Worm (Caenorhabditis elegans) whole organism, L2 larva: ENCODE results near the gene gob-1.

Source experiments
- C34F6.9 ChIP-seq: fragments of 150-350 bp; optimal IDR thresholded peaks from 2 replicates; lab custom pipeline; 2014; ENCODE audit warnings: missing biosample characterization, missing genetic modification characterization
- F13H6.1 ChIP-seq: sonication (generic microtip); optimal IDR thresholded peaks from 2 replicates; lab custom pipeline; 2016; ENCODE audit warnings: missing genetic modification characterization, missing compliant biosample characterization
- Y55F3AM.14 ChIP-seq: fragments of 200-800 bp; sonication (Bioruptor generic); optimal IDR thresholded peaks from 2 replicates; lab custom pipeline; 2018; ENCODE audit warnings: mild to moderate bottlenecking, missing genetic modification characterization, missing compliant biosample characterization
- ZK546.5 ChIP-seq: sonication (generic microtip); optimal IDR thresholded peaks from 2 replicates; lab custom pipeline; 2017; ENCODE audit warnings: missing biosample characterization, missing genetic modification characterization
- alr-1 ChIP-seq: fragments of 150-350 bp; optimal IDR thresholded peaks from 2 replicates; lab custom pipeline; 2014; ENCODE audit warnings: missing biosample characterization, missing genetic modification characterization
- aly-2 ChIP-seq: fragments of 150-350 bp; optimal IDR thresholded peaks from 2 replicates; lab custom pipeline; 2014; ENCODE audit warnings: missing biosample characterization, missing genetic modification characterization
- ama-1 ChIP-seq: fragments of 150-350 bp; optimal IDR thresholded peaks from 2 replicates; lab custom pipeline; 2018; ENCODE audit warnings: inconsistent platforms
- blmp-1 ChIP-seq: sonication (generic microtip); optimal IDR thresholded peaks from 2 replicates; lab custom pipeline; 2017; ENCODE audit warnings: missing genetic modification characterization, mild to moderate bottlenecking, missing compliant biosample characterization, antibody characterized with exemption, moderate library complexity; ENCODE audit not compliant: insufficient read depth
- ceh-16 ChIP-seq: fragments of 150-350 bp; optimal IDR thresholded peaks from 2 replicates; lab custom pipeline; 2014; ENCODE audit warnings: missing biosample characterization, missing genetic modification characterization
- ceh-82 ChIP-seq: fragments of 150-350 bp; optimal IDR thresholded peaks from 2 replicates; lab custom pipeline; 2014; ENCODE audit warnings: missing biosample characterization, missing genetic modification characterization
- crh-2 ChIP-seq: sonication (generic microtip); optimal IDR thresholded peaks from 2 replicates; lab custom pipeline; 2017; ENCODE audit warnings: missing biosample characterization, missing genetic modification characterization
- dmd-4 ChIP-seq: sonication (generic microtip); optimal IDR thresholded peaks from 2 replicates; lab custom pipeline; 2017; ENCODE audit warnings: missing biosample characterization, missing genetic modification characterization
- egl-27 ChIP-seq: sonication (generic microtip); optimal IDR thresholded peaks from 3 replicates; lab custom pipeline; 2017; ENCODE audit warnings: missing biosample characterization, missing genetic modification reagents, missing genetic modification characterization
- elt-1 ChIP-seq: fragments of 150-350 bp; optimal IDR thresholded peaks from 2 replicates; lab custom pipeline; 2014; ENCODE audit warnings: missing biosample characterization, missing genetic modification characterization
- fos-1 ChIP-seq: fragments of 150-350 bp; optimal IDR thresholded peaks from 2 replicates; lab custom pipeline; 2014; ENCODE audit warnings: missing biosample characterization, missing genetic modification characterization
- gmeb-1 ChIP-seq: fragments of 150-350 bp; optimal IDR thresholded peaks from 2 replicates; lab custom pipeline; 2014; ENCODE audit warnings: missing biosample characterization, missing genetic modification characterization
- lin-11 ChIP-seq: fragments of 150-350 bp; sonication (generic microtip); optimal IDR thresholded peaks from 2 replicates; lab custom pipeline; 2014; ENCODE audit warnings: missing biosample characterization, missing genetic modification characterization, inconsistent platforms, mixed read lengths
- lin-13 ChIP-seq: fragments of 150-350 bp; optimal IDR thresholded peaks from 2 replicates; lab custom pipeline; 2014; ENCODE audit warnings: missing biosample characterization, missing genetic modification reagents, missing genetic modification characterization
- lsy-2 ChIP-seq, 2 experiments: fragments of 150-350 bp in 1 of 2; sonication (generic microtip) in 1 of 2; optimal IDR thresholded peaks; 2 replicates each; lab custom pipeline; 2014 to 2017; ENCODE audit warnings: missing biosample characterization in 2 of 2, missing genetic modification characterization in 2 of 2
- mab-5 ChIP-seq: fragments of 150-350 bp; optimal IDR thresholded peaks from 2 replicates; lab custom pipeline; 2014; ENCODE audit warnings: missing biosample characterization, missing genetic modification characterization
- mbf-1 ChIP-seq: sonication (generic microtip); optimal IDR thresholded peaks from 2 replicates; lab custom pipeline; 2017; ENCODE audit warnings: missing biosample characterization, missing genetic modification characterization
- mdl-1 ChIP-seq, 2 experiments: fragments of 150-350 bp in 1 of 2; sonication (generic microtip) in 1 of 2; optimal IDR thresholded peaks; 2 replicates each; lab custom pipeline; 2017; ENCODE audit warnings: missing biosample characterization in 2 of 2, missing genetic modification characterization in 2 of 2
- nhr-10 ChIP-seq: sonication (generic microtip); optimal IDR thresholded peaks from 2 replicates; lab custom pipeline; 2017; ENCODE audit warnings: missing biosample characterization, missing genetic modification characterization
- nhr-11 ChIP-seq: fragments of 150-350 bp; optimal IDR thresholded peaks from 2 replicates; lab custom pipeline; 2014; ENCODE audit warnings: missing biosample characterization, missing genetic modification characterization
- nhr-12 ChIP-seq: fragments of 150-350 bp; optimal IDR thresholded peaks from 2 replicates; lab custom pipeline; 2014; ENCODE audit warnings: missing biosample characterization, missing genetic modification characterization
- nhr-129 ChIP-seq: fragments of 150-350 bp; optimal IDR thresholded peaks from 2 replicates; lab custom pipeline; 2014; ENCODE audit warnings: missing biosample characterization, missing genetic modification characterization
- nhr-23 ChIP-seq: fragments of 150-350 bp; optimal IDR thresholded peaks from 2 replicates; lab custom pipeline; 2014; ENCODE audit warnings: missing biosample characterization, missing genetic modification reagents, missing genetic modification characterization
- nhr-237 ChIP-seq: fragments of 150-350 bp; optimal IDR thresholded peaks from 2 replicates; lab custom pipeline; 2014; ENCODE audit warnings: missing biosample characterization, missing genetic modification characterization
- nhr-25 ChIP-seq: fragments of 150-350 bp; sonication (generic microtip); optimal IDR thresholded peaks from 3 replicates; lab custom pipeline; 2014; ENCODE audit warnings: missing biosample characterization, missing genetic modification characterization
- nhr-6 ChIP-seq: fragments of 150-350 bp; optimal IDR thresholded peaks from 2 replicates; lab custom pipeline; 2014; ENCODE audit warnings: missing biosample characterization, missing genetic modification characterization
- nhr-77 ChIP-seq: fragments of 150-350 bp; optimal IDR thresholded peaks from 2 replicates; lab custom pipeline; 2014; ENCODE audit warnings: missing biosample characterization, missing genetic modification characterization
- sem-4 ChIP-seq: fragments of 150-350 bp; optimal IDR thresholded peaks from 2 replicates; lab custom pipeline; 2014; ENCODE audit warnings: missing biosample characterization, missing genetic modification reagents, missing genetic modification characterization
- skn-1 ChIP-seq: sonication (generic microtip); optimal IDR thresholded peaks from 2 replicates; lab custom pipeline; 2017; ENCODE audit warnings: missing biosample characterization, missing genetic modification characterization
- sma-9 ChIP-seq, 2 experiments: fragments of 150-350 bp in 1 of 2; sonication (generic microtip) in 1 of 2; optimal IDR thresholded peaks; 2 replicates each; lab custom pipeline; 2014 to 2016; ENCODE audit warnings: missing genetic modification characterization in 2 of 2, mild to moderate bottlenecking in 1 of 2, missing biosample characterization in 1 of 2, missing compliant biosample characterization in 1 of 2, missing genetic modification reagents in 1 of 2, moderate library complexity in 1 of 2
- snpc-4 ChIP-seq: fragments of 150-350 bp; optimal IDR thresholded peaks from 2 replicates; lab custom pipeline; 2014; ENCODE audit warnings: missing biosample characterization, missing genetic modification characterization
- unc-39 ChIP-seq: fragments of 150-350 bp; optimal IDR thresholded peaks from 2 replicates; lab custom pipeline; 2014; ENCODE audit warnings: missing biosample characterization, missing genetic modification characterization
- unc-55 ChIP-seq: fragments of 150-350 bp; sonication (generic microtip); optimal IDR thresholded peaks from 3 replicates; lab custom pipeline; 2014; ENCODE audit warnings: missing biosample characterization, missing genetic modification reagents, missing genetic modification characterization
- unc-62 ChIP-seq: fragments of 150-350 bp; optimal IDR thresholded peaks from 2 replicates; lab custom pipeline; 2014; ENCODE audit warnings: missing biosample characterization, missing genetic modification reagents, missing genetic modification characterization
- zag-1 ChIP-seq: fragments of 150-350 bp; optimal IDR thresholded peaks from 2 replicates; lab custom pipeline; 2014; ENCODE audit warnings: missing biosample characterization, missing genetic modification characterization
- ztf-1 ChIP-seq: fragments of 200-800 bp; sonication (Bioruptor generic); conservative IDR thresholded peaks from 2 replicates; pipeline ENCODE4 v1.3.6; 2022; ENCODE audit warnings: missing genetic modification characterization, missing compliant biosample characterization
- ztf-11 ChIP-seq: sonication (generic microtip); optimal IDR thresholded peaks from 2 replicates; lab custom pipeline; 2017; ENCODE audit warnings: missing biosample characterization, missing genetic modification characterization
- ztf-4 ChIP-seq: fragments of 150-350 bp; optimal IDR thresholded peaks from 2 replicates; lab custom pipeline; 2014; ENCODE audit warnings: missing biosample characterization, missing genetic modification characterization

Gene gob-1

DNA sequence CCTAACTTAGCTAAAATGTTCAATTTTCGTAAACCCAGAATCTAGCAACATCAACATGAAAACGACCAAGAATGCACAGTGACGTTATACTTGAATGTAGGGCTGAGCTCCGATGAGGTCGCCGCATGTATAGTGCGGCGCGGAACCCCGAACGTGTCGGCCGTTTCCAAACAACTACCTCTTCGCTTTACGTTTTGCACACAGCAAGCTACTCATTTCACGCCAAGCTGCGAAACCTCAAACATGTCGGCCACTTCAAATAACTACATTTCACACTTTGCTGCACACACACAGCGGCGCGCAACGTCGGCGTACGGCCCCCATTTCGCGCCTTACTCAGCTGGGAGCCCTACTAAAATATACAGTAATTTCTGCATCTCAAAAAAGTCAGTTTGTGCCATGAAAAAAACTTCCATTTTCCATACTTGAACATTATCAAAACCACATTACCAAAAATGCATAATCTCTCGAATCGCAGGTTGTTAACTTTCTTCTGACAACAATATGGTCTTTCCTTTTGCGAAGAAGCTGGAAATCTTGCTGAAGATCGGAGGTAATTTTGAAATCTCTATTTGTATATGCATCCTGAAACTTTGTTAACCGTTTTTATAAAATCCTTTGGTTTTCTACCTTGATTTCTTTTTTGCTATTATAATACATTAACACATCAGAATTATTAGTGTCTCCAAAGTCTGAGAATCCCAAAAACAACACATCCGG, 9.2 kb downstream of the gob-1 start, which contains the start of gene H13N06.7:
Gene H13N06.7 (plus strand): TSS at position 670 of the 720 bp plus-strand sequence.
- TF ChIP-seq Y55F3AM.14, result no peak
- no peak for TF ChIP-seq lin-13 (GFP tag; lab: Kevin White, UChicago)
- no peak for TF ChIP-seq nhr-12
- TF ChIP-seq sem-4 (tag; lab: Kevin White, UChicago), result no peak
- TF ChIP-seq F13H6.1 (tag; lab: Kevin White, UChicago), result no peak
- TF ChIP-seq lin-11 (tag; lab: Kevin White, UChicago), result no peak
- TF ChIP-seq nhr-77, result no peak
- no peak for TF ChIP-seq egl-27 (tag; lab: Kevin White, UChicago)
- no peak for TF ChIP-seq dmd-4 (tag; lab: Kevin White, UChicago)
- no peak for TF ChIP-seq C34F6.9 (tag; lab: Kevin White, UChicago)
- TF ChIP-seq nhr-6, result no peak
- no peak for TF ChIP-seq elt-1
- no peak for TF ChIP-seq fos-1 (tag; lab: Kevin White, UChicago)
- no peak for TF ChIP-seq snpc-4 (tag; lab: Kevin White, UChicago)
- no peak for TF ChIP-seq nhr-23 (tag; lab: Kevin White, UChicago)
- no peak for TF ChIP-seq mab-5 (tag; lab: Kevin White, UChicago)
- no peak for TF ChIP-seq ama-1 (lab: Kevin White, UChicago)

DNA sequence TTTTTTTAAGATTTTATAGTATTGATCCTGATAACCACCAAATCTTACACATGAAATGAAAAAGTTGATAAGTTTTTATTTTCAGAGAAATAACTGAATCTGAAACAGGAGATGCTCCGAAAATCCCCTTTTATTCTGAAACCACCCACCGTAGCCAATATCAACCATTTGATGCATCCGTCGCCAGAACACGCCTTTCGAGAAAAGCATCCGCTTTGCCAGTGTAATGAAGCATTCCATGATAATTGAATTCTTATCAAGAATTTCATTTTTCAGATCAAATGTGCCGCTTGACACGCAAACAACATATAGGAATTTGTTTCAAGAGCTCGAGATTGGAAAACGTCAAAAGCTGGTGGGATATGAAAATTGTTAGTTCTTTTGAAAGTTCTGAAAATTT, 11.4 kb downstream of the gob-1 start, which contains the start of gene tbh-1:
Gene tbh-1 (minus strand): TSS at position 101 of the 400 bp plus-strand sequence.
- TF ChIP-seq nhr-6 (no peak), ZK546.5 (tag; lab: Kevin White, UChicago) (no peak), ztf-1 (GFP tag; lab: Robert Waterston, UW) (no peak), egl-27 (tag; lab: Kevin White, UChicago) (no peak), nhr-10 (tag; lab: Kevin White, UChicago) (no peak), unc-62 (GFP tag; lab: Kevin White, UChicago) (no peak), Y55F3AM.14 (no peak), mdl-1 (tag; optimal IDR thresholded peaks at IDR 0.05; lab: Kevin White, UChicago) (no peak), nhr-129 (no peak), skn-1 (tag; lab: Kevin White, UChicago) (no peak), lsy-2 (tag; optimal IDR thresholded peaks at IDR 0.05; lab: Kevin White, UChicago) (no peak), ztf-4 (no peak), sma-9 (GFP tag; optimal IDR thresholded peaks at IDR 0.05; lab: Kevin White, UChicago) (no peak), sma-9 (tag; optimal IDR thresholded peaks at IDR 0.05; lab: Kevin White, UChicago) (no peak), unc-55 (GFP tag; lab: Kevin White, UChicago) (no peak), aly-2 (tag; lab: Kevin White, UChicago) (no peak)

- peak; percentile 9 for TF ChIP-seq C34F6.9 (tag; lab: Kevin White, UChicago)
- no peak for TF ChIP-seq ceh-16 (tag; lab: Kevin White, UChicago)
- TF ChIP-seq ZK546.5 (tag; lab: Kevin White, UChicago), result no peak
- no peak for TF ChIP-seq zag-1
- TF ChIP-seq skn-1 (tag; lab: Kevin White, UChicago), result no peak
- TF ChIP-seq nhr-237 (tag; lab: Kevin White, UChicago), result no peak
- no peak for TF ChIP-seq mdl-1 (tag; optimal IDR thresholded peaks at IDR 0.05; lab: Kevin White, UChicago)
- TF ChIP-seq nhr-129, result peak; percentile 20
- TF ChIP-seq unc-55 (GFP tag; lab: Kevin White, UChicago), result no peak
- peak; percentile 10 for TF ChIP-seq crh-2
- TF ChIP-seq sem-4 (tag; lab: Kevin White, UChicago), result no peak
- no peak for TF ChIP-seq lsy-2 (tag; optimal IDR thresholded peaks at IDR 0.05; lab: Kevin White, UChicago)
- no peak for TF ChIP-seq blmp-1 (tag; lab: Kevin White, UChicago)
Measured at ce11 chrX:15507830-15508347, 14.5 kb downstream of the gob-1 start, which contains the start of gene zipt-7.2. Gene zipt-7.2 (minus strand): TSS chrX:15507880.

DNA sequence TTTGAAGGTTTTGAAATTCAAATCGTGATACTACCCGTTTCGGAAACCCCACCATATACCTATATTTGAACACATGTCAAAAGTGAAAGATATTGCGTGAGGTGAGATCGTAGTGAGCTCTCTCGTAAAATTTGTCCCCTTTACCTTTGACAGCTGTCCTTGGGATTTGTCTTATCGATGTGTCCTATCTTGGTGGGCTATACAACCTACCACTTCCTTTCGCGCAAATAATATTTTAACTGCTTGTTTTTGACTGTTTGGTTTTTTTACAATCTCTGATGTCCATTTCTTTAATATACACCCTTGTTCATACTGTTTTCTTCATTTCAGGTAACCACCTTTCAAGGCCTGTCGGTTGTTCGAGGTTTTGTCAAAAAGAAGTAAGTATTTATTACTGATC, 16.3 kb downstream of the gob-1 start, which contains the start of gene eat-20:
Gene eat-20 (plus strand): TSS at position 331 of the 400 bp plus-strand sequence.
- TF ChIP-seq gmeb-1 (tag; lab: Kevin White, UChicago) (no peak), mdl-1 (tag; optimal IDR thresholded peaks at IDR 0.05; lab: Kevin White, UChicago) (no peak), elt-1 (no peak), unc-39 (tag; lab: Kevin White, UChicago) (no peak), mbf-1 (tag; lab: Kevin White, UChicago) (no peak), nhr-12 (no peak), nhr-11 (tag; lab: Kevin White, UChicago) (no peak), F13H6.1 (tag; lab: Kevin White, UChicago) (no peak), lin-11 (tag; lab: Kevin White, UChicago) (no peak), fos-1 (tag; lab: Kevin White, UChicago) (no peak), nhr-25 (tag; lab: Kevin White, UChicago) (no peak), skn-1 (tag; lab: Kevin White, UChicago) (no peak), sem-4 (tag; lab: Kevin White, UChicago) (no peak), ceh-82 (tag; lab: Kevin White, UChicago) (no peak), alr-1 (tag; lab: Kevin White, UChicago) (no peak), zag-1 (no peak), lin-13 (GFP tag; lab: Kevin White, UChicago) (no peak), egl-27 (tag; lab: Kevin White, UChicago) (no peak), ztf-11 (tag; lab: Kevin White, UChicago) (no peak)
